Worm (Caenorhabditis elegans) whole organism, L3 larva: Measurements from ENCODE around the gene Y46G5A.14.

ENCODE experiments used
- R02D3.7 ChIP-seq: fragments of 150-350 bp; optimal IDR thresholded peaks from 2 replicates; lab custom pipeline; 2014; ENCODE audit warnings: missing biosample characterization, missing genetic modification characterization
- ama-1 ChIP-seq: fragments of 150-350 bp; optimal IDR thresholded peaks from 2 replicates; lab custom pipeline; 2018
- ceh-82 ChIP-seq: fragments of 150-350 bp; optimal IDR thresholded peaks from 2 replicates; lab custom pipeline; 2014; ENCODE audit warnings: missing biosample characterization, missing genetic modification characterization
- ceh-9 ChIP-seq: sonication (generic microtip); optimal IDR thresholded peaks from 2 replicates; lab custom pipeline; 2018; ENCODE audit warnings: missing biosample characterization, missing genetic modification characterization
- daf-12 ChIP-seq: fragments of 150-350 bp; optimal IDR thresholded peaks from 2 replicates; lab custom pipeline; 2014; ENCODE audit warnings: missing biosample characterization, missing genetic modification reagents, missing genetic modification characterization
- egl-5 ChIP-seq: fragments of 150-350 bp; optimal IDR thresholded peaks from 2 replicates; lab custom pipeline; 2017; ENCODE audit warnings: missing biosample characterization, missing genetic modification reagents, missing genetic modification characterization, inconsistent platforms
- elt-1 ChIP-seq: fragments of 150-350 bp; optimal IDR thresholded peaks from 2 replicates; lab custom pipeline; 2014; ENCODE audit warnings: missing biosample characterization, missing genetic modification characterization
- elt-2 ChIP-seq: sonication (generic microtip); optimal IDR thresholded peaks from 2 replicates; lab custom pipeline; 2016; ENCODE audit warnings: missing genetic modification reagents, mild to moderate bottlenecking, missing genetic modification characterization, missing compliant biosample characterization
- eor-1 ChIP-seq, 2 experiments: fragments of 150-350 bp; optimal IDR thresholded peaks; 2 replicates each; lab custom pipeline; 2014 to 2018; ENCODE audit warnings: missing biosample characterization in 2 of 2, missing genetic modification characterization in 2 of 2
- fkh-10 ChIP-seq: sonication (generic microtip); optimal IDR thresholded peaks from 2 replicates; lab custom pipeline; 2017; ENCODE audit warnings: missing biosample characterization, missing genetic modification reagents, missing genetic modification characterization
- fkh-2 ChIP-seq: fragments of 150-350 bp; optimal IDR thresholded peaks from 2 replicates; lab custom pipeline; 2014; ENCODE audit warnings: missing biosample characterization, missing genetic modification reagents, missing genetic modification characterization
- fos-1 ChIP-seq: fragments of 150-350 bp; optimal IDR thresholded peaks from 2 replicates; lab custom pipeline; 2014; ENCODE audit warnings: missing biosample characterization, missing genetic modification characterization
- hmg-11 ChIP-seq: sonication (generic microtip); optimal IDR thresholded peaks from 2 replicates; lab custom pipeline; 2016; ENCODE audit warnings: missing genetic modification characterization, missing compliant biosample characterization
- jun-1 ChIP-seq: fragments of 150-350 bp; optimal IDR thresholded peaks from 2 replicates; lab custom pipeline; 2014; ENCODE audit warnings: missing biosample characterization, missing genetic modification reagents, missing genetic modification characterization
- lin-15B ChIP-seq: fragments of 150-350 bp; optimal IDR thresholded peaks from 2 replicates; lab custom pipeline; 2014; ENCODE audit warnings: missing biosample characterization, missing genetic modification characterization
- lin-39 ChIP-seq: fragments of 150-350 bp; optimal IDR thresholded peaks from 2 replicates; lab custom pipeline; 2018; ENCODE audit warnings: missing biosample characterization, missing genetic modification reagents, missing genetic modification characterization
- mml-1 ChIP-seq: fragments of 150-350 bp; sonication (generic microtip); optimal IDR thresholded peaks from 3 replicates; lab custom pipeline; 2014; ENCODE audit warnings: missing biosample characterization, missing genetic modification characterization
- nfya-1 ChIP-seq: sonication (generic microtip); optimal IDR thresholded peaks from 2 replicates; lab custom pipeline; 2017; ENCODE audit warnings: missing genetic modification characterization, mild to moderate bottlenecking, missing compliant biosample characterization, antibody characterized with exemption, moderate library complexity; ENCODE audit not compliant: insufficient read depth
- nhr-11 ChIP-seq: fragments of 150-350 bp; optimal IDR thresholded peaks from 2 replicates; lab custom pipeline; 2014; ENCODE audit warnings: missing biosample characterization, missing genetic modification characterization
- nhr-237 ChIP-seq: fragments of 150-350 bp; optimal IDR thresholded peaks from 2 replicates; lab custom pipeline; 2014; ENCODE audit warnings: missing biosample characterization, missing genetic modification characterization
- nhr-43 ChIP-seq: sonication (generic microtip); optimal IDR thresholded peaks from 2 replicates; lab custom pipeline; 2016; ENCODE audit warnings: mild to moderate bottlenecking, missing genetic modification characterization, missing compliant biosample characterization; ENCODE audit not compliant: poor library complexity, severe bottlenecking
- nhr-76 ChIP-seq: fragments of 150-350 bp; sonication (generic microtip); optimal IDR thresholded peaks from 5 replicates; lab custom pipeline; 2014; ENCODE audit warnings: missing biosample characterization, missing genetic modification characterization
- nhr-77 ChIP-seq: fragments of 150-350 bp; optimal IDR thresholded peaks from 2 replicates; lab custom pipeline; 2014; ENCODE audit warnings: missing biosample characterization, missing genetic modification characterization
- pha-4 ChIP-seq: fragments of 150-350 bp; optimal IDR thresholded peaks from 2 replicates; lab custom pipeline; 2014; ENCODE audit warnings: missing biosample characterization, missing genetic modification reagents, missing genetic modification characterization
- pqm-1 ChIP-seq: fragments of 150-350 bp; optimal IDR thresholded peaks from 2 replicates; lab custom pipeline; 2017; ENCODE audit warnings: missing biosample characterization, missing genetic modification characterization, inconsistent platforms
- sea-2 ChIP-seq: fragments of 150-350 bp; sonication (generic microtip); optimal IDR thresholded peaks from 4 replicates; lab custom pipeline; 2014; ENCODE audit warnings: missing biosample characterization, missing genetic modification reagents, missing genetic modification characterization
- skn-1 ChIP-seq: fragments of 150-350 bp; optimal IDR thresholded peaks from 2 replicates; lab custom pipeline; 2014; ENCODE audit warnings: missing biosample characterization, missing genetic modification characterization
- snpc-4 ChIP-seq: fragments of 150-350 bp; optimal IDR thresholded peaks from 2 replicates; lab custom pipeline; 2014; ENCODE audit warnings: missing biosample characterization, missing genetic modification characterization
- tbx-2 ChIP-seq: sonication (generic microtip); optimal IDR thresholded peaks from 2 replicates; lab custom pipeline; 2016; ENCODE audit warnings: mild to moderate bottlenecking, missing genetic modification characterization, missing compliant biosample characterization
- unc-62 ChIP-seq: fragments of 150-350 bp; sonication (generic microtip); optimal IDR thresholded peaks from 4 replicates; lab custom pipeline; 2014; ENCODE audit warnings: missing biosample characterization, missing genetic modification reagents, missing genetic modification characterization
- ztf-4 ChIP-seq: fragments of 150-350 bp; optimal IDR thresholded peaks from 2 replicates; lab custom pipeline; 2014; ENCODE audit warnings: missing biosample characterization, missing genetic modification characterization

Y46G5A.14 gene

ce11 chrII:12805765-12806384 lies 31.4 kb downstream of the Y46G5A.14 start:
- TF ChIP-seq hmg-11 (tag; lab: Kevin White, UChicago) = peak; percentile 79
- peak; percentile 79 for TF ChIP-seq lin-15B (tag; lab: Kevin White, UChicago)
- peak; percentile 58 for TF ChIP-seq lin-39 (tag; lab: Kevin White, UChicago)
- peak; percentile 29 for TF ChIP-seq ama-1 (lab: Kevin White, UChicago)
- peak; percentile 72 for TF ChIP-seq nfya-1 (tag; lab: Kevin White, UChicago)
- TF ChIP-seq egl-5 = peak; percentile 1
- TF ChIP-seq skn-1 = no peak
- peak; percentile 21 for TF ChIP-seq pha-4 (tag; lab: Kevin White, UChicago)
- no peak for TF ChIP-seq eor-1 (tag; optimal IDR thresholded peaks at IDR 0.05; lab: Kevin White, UChicago)

ce11 chrII:12806602-12807182 lies 32.2 kb downstream of the Y46G5A.14 start, which contains the start of gene spds-1:
Gene spds-1 (plus strand): TSS chrII:12806899.
- TF ChIP-seq pqm-1 (tag; lab: Kevin White, UChicago) (peak; percentile 28), elt-2 (tag; lab: Kevin White, UChicago) (peak; percentile 59), ztf-4 (tag; lab: Kevin White, UChicago) (no peak), fkh-10 (GFP tag; lab: Kevin White, UChicago) (no peak)

ce11 chrII:12808746-12809145 lies 34.2 kb downstream of the Y46G5A.14 start:
- TF ChIP-seq fos-1 (tag; lab: Kevin White, UChicago) = no peak
- TF ChIP-seq ceh-82 (tag; lab: Kevin White, UChicago) = no peak
- no peak for TF ChIP-seq ceh-9 (tag; lab: Kevin White, UChicago)
- TF ChIP-seq lin-15B (tag; lab: Kevin White, UChicago) = no peak
- TF ChIP-seq snpc-4 = no peak
- no peak for TF ChIP-seq nhr-76 (tag; lab: Kevin White, UChicago)
- no peak for TF ChIP-seq daf-12 (tag; lab: Kevin White, UChicago)
- TF ChIP-seq nhr-11 = no peak
- TF ChIP-seq mml-1 (tag; lab: Kevin White, UChicago) = no peak
- no peak for TF ChIP-seq unc-62 (GFP tag; lab: Kevin White, UChicago)
- TF ChIP-seq nhr-237 (tag; lab: Kevin White, UChicago) = no peak
- no peak for TF ChIP-seq lin-39 (tag; lab: Kevin White, UChicago)
- no peak for TF ChIP-seq fkh-2 (tag; lab: Kevin White, UChicago)
- no peak for TF ChIP-seq hmg-11 (tag; lab: Kevin White, UChicago)
- no peak for TF ChIP-seq tbx-2
- TF ChIP-seq egl-5 = no peak
- TF ChIP-seq skn-1 = no peak
- TF ChIP-seq, all 47 proteins: peak for 0

ce11 chrII:12809725-12810124 lies 35.2 kb downstream of the Y46G5A.14 start:
- TF ChIP-seq nhr-77 (tag; lab: Kevin White, UChicago) = no peak
- TF ChIP-seq pha-4 (tag; lab: Kevin White, UChicago) = no peak
- TF ChIP-seq elt-1 (tag; lab: Kevin White, UChicago) = no peak
- no peak for TF ChIP-seq jun-1 (tag; lab: Kevin White, UChicago)
- TF ChIP-seq nhr-43 (tag; lab: Kevin White, UChicago) = no peak
- TF ChIP-seq lin-15B (tag; lab: Kevin White, UChicago) = no peak
- TF ChIP-seq daf-12 (tag; lab: Kevin White, UChicago) = no peak
- no peak for TF ChIP-seq egl-5
- TF ChIP-seq, all 47 proteins: peak for 0

- TF ChIP-seq sea-2 (GFP tag; lab: Kevin White, UChicago) (no peak), R02D3.7 (tag; lab: Kevin White, UChicago) (no peak), pqm-1 (tag; lab: Kevin White, UChicago) (peak; percentile 5), elt-2 (tag; lab: Kevin White, UChicago) (peak; percentile 9), pha-4 (tag; lab: Kevin White, UChicago) (peak; percentile 14)
Observed at ce11 chrII:12810709-12811108, 36.2 kb downstream of the Y46G5A.14 start, which contains the start of gene Y46G5A.20. Gene Y46G5A.20 (plus strand): TSS chrII:12811009.
